Fruit fly (Drosophila melanogaster) whole organism, prepupa: ENCODE data around the gene ppk23.

ENCODE experiments used
- CG6792 ChIP-seq: fragments of 200-800 bp; sonication (Bioruptor generic); optimal IDR thresholded peaks from 3 replicates; lab custom pipeline; 2016; ENCODE audit warnings: missing biosample characterization, missing genetic modification characterization
- CG8632 ChIP-seq: fragments of 200-800 bp; sonication (Bioruptor generic); optimal IDR thresholded peaks from 3 replicates; lab custom pipeline; 2016; ENCODE audit warnings: missing biosample characterization, missing genetic modification characterization
- Eip75B ChIP-seq: fragments of 200-800 bp; sonication (Bioruptor generic); optimal IDR thresholded peaks from 3 replicates; lab custom pipeline; 2016; ENCODE audit warnings: missing biosample characterization, missing genetic modification characterization
- Hr39 ChIP-seq: fragments of 200-800 bp; sonication (Bioruptor generic); optimal IDR thresholded peaks from 2 replicates; lab custom pipeline; 2016; ENCODE audit warnings: missing biosample characterization, missing genetic modification characterization
- OdsH ChIP-seq: fragments of 200-800 bp; sonication (Bioruptor generic); optimal IDR thresholded peaks from 3 replicates; lab custom pipeline; 2016; ENCODE audit warnings: missing biosample characterization, missing genetic modification characterization
- Smox ChIP-seq: fragments of 200-800 bp; sonication (Bioruptor generic); optimal IDR thresholded peaks from 3 replicates; lab custom pipeline; 2016; ENCODE audit warnings: missing biosample characterization, missing genetic modification characterization
- salr ChIP-seq, 2 experiments: fragments of 200-800 bp; sonication (Bioruptor generic); optimal IDR thresholded peaks; 3 replicates each; lab custom pipeline; 2016 to 2018; ENCODE audit warnings: missing biosample characterization in 2 of 2, missing genetic modification characterization in 2 of 2, mild to moderate bottlenecking in 1 of 2
- spab ChIP-seq: fragments of 200-800 bp; sonication (Bioruptor generic); optimal IDR thresholded peaks from 2 replicates; lab custom pipeline; 2017; ENCODE audit warnings: missing biosample characterization, mild to moderate bottlenecking, missing genetic modification characterization, missing genetic modification reagents

DNA sequence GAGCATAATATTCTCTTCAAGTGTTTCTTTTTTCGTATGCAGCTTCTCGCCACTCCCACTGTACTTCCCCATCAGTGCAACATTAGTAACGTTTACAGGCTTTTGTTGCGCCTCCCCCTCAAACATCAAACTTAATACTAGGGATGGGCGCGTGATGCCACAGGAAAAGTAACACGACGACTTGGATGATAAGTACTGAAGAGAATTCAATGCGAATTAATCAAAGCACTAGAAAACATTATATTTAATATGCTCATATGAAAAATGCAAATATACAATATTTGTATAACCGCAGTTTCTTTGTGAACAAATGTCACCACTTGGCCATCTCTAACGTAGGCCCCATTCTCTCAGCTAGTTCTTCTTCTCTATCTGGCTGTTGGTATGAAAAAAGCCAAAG, 13.9 kb downstream of the ppk23 start:
- TF ChIP-seq spab (GFP tag; lab: Kevin White, UChicago) (no peak), Hr39 (GFP tag; lab: Kevin White, UChicago) (no peak), salr (GFP tag; optimal IDR thresholded peaks at IDR 0.05; lab: Kevin White, UChicago) (no peak), Eip75B (GFP tag; lab: Kevin White, UChicago) (no peak), CG6792 (GFP tag; lab: Kevin White, UChicago) (no peak), OdsH (GFP tag; lab: Kevin White, UChicago) (peak; percentile 21), CG8632 (no peak), Smox (no peak)
